Fruit fly (Drosophila melanogaster): ENCODE results near the gene PMCA.

Gene PMCA

DNA sequence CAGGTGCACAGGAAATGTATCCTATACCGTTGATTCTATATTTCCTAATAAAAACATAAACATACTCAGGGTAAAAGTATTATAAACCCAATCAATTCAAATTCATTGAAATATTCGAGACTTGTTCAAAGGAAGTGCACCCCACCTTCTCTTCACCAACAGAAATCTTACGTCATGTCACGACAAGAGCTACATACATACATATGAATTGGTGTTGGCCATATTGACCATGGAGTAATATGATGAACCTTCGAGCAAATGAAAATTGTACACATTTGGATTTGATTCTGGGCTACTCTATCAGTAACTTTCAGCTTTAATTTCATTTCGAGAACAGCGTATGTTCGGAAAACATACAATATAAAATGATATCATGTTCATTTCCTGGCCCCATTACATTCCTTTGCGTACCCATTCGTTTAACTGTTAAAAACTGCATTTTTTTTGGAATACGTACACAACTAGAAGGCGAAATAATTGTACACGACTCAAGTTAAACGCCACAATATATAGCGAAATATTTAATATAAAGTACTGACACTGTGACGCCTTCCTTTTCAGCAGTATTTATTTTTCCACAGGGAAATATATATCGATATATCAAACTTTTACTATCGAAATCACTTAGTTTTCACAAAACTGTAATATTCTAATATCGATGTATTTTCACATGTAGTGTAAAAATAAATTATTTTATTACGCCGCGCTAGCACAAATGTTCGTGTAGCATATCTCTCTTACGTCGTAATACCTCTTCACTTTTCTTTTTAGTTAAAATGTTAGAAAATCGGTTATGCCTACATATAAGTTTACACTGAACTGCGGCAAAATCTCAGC, at the start of gene PMCA:
Gene PMCA, minus strand, starts transcription at position 825 of the 837 bp plus-strand sequence.
- TF ChIP-seq CG5180 (GFP tag; optimal IDR thresholded peaks at IDR 0.05) = no peak
- TF ChIP-seq cg (GFP tag; optimal IDR thresholded peaks at IDR 0.05) = no peak
- peak; percentile 55 for TF ChIP-seq sens (GFP tag)
- TF ChIP-seq CG11696 (GFP tag; IDR thresholded peaks at IDR 0.05) = no peak
- peak; percentile 67 for TF ChIP-seq hbn (GFP tag; IDR thresholded peaks at IDR 0.05; ENCODE audit: partially characterized antibody)
- peak in 1 of 2 experiments; percentile 99 for TF ChIP-seq Pdp1 (GFP tag; optimal IDR thresholded peaks at IDR 0.05)
- TF ChIP-seq emc (GFP tag; optimal IDR thresholded peaks at IDR 0.05) = no peak
- no peak for TF ChIP-seq fru (optimal IDR thresholded peaks at IDR 0.05)
- peak; percentile 86 for TF ChIP-seq BEAF-32 (GFP tag; optimal IDR thresholded peaks at IDR 0.05)
- TF ChIP-seq gt (GFP tag; IDR thresholded peaks at IDR 0.05) = no peak
- no peak for TF ChIP-seq nmo (GFP tag; optimal IDR thresholded peaks at IDR 0.05)
- no peak for TF ChIP-seq grau (tag; optimal IDR thresholded peaks at IDR 0.05)
- no peak for TF ChIP-seq seq (GFP tag; IDR thresholded peaks at IDR 0.05)
- TF ChIP-seq crp (GFP tag; optimal IDR thresholded peaks at IDR 0.05) = peak in 1 of 2 experiments; percentile 39
- no peak for TF ChIP-seq TFAM (GFP tag; optimal IDR thresholded peaks at IDR 0.05)
- TF ChIP-seq Side (GFP tag; optimal IDR thresholded peaks at IDR 0.05) = no peak
- TF ChIP-seq E2f2 (GFP tag; IDR thresholded peaks at IDR 0.05) = peak; percentile 39; the same call in 1 of the 2 replicates
- no peak for TF ChIP-seq ac (GFP tag; optimal IDR thresholded peaks at IDR 0.05)
- TF ChIP-seq CG15479 (GFP tag; optimal IDR thresholded peaks at IDR 0.05) = peak; percentile 73
- TF ChIP-seq CG6654 (GFP tag; optimal IDR thresholded peaks at IDR 0.05) = no peak
- TF ChIP-seq CG15011 (GFP tag; optimal IDR thresholded peaks at IDR 0.05) = no peak
- no peak for TF ChIP-seq CG7372 (GFP tag; IDR thresholded peaks at IDR 0.05)
- TF ChIP-seq E2f1 (GFP tag; IDR thresholded peaks at IDR 0.05) = no peak
- TF ChIP-seq CG18476 (GFP tag; optimal IDR thresholded peaks at IDR 0.05) = no peak
- peak; percentile 69 for TF ChIP-seq Med (GFP tag)
- TF ChIP-seq eyg (GFP tag; optimal IDR thresholded peaks at IDR 0.05) = no peak
- no peak for TF ChIP-seq CG16863 (GFP tag; optimal IDR thresholded peaks at IDR 0.05)
- no peak for TF ChIP-seq CG2678 (tag; optimal IDR thresholded peaks at IDR 0.05)
- no peak for TF ChIP-seq abd-A (tag; optimal IDR thresholded peaks at IDR 0.05)
- TF ChIP-seq aop (GFP tag; IDR thresholded peaks at IDR 0.05) = no peak
- TF ChIP-seq MESR4 (GFP tag; optimal IDR thresholded peaks at IDR 0.05) = peak; percentile 92
- peak; percentile 55; the same call in 1 of the 2 replicates for TF ChIP-seq CG1024 (GFP tag; IDR thresholded peaks at IDR 0.05)
- TF ChIP-seq corto (GFP tag; optimal IDR thresholded peaks at IDR 0.05) = no peak
- TF ChIP-seq ap (GFP tag; IDR thresholded peaks at IDR 0.05) = no peak
- TF ChIP-seq Jarid2 (GFP tag; optimal IDR thresholded peaks at IDR 0.05) = no peak
- no peak for TF ChIP-seq CG3838 (GFP tag; optimal IDR thresholded peaks at IDR 0.05)
- no peak for TF ChIP-seq CG14667 (GFP tag; IDR thresholded peaks at IDR 0.05)
- no peak for TF ChIP-seq Opbp (GFP tag; IDR thresholded peaks at IDR 0.05; ENCODE audit: partially characterized antibody)
- no peak for TF ChIP-seq ttk (GFP tag; IDR thresholded peaks at IDR 0.05)
- TF ChIP-seq jumu (GFP tag; optimal IDR thresholded peaks at IDR 0.05) = no peak
- no peak for TF ChIP-seq so (GFP tag; IDR thresholded peaks at IDR 0.05)
- no peak for TF ChIP-seq tio (GFP tag; optimal IDR thresholded peaks at IDR 0.05)
- no peak for TF ChIP-seq CG15696 (tag; optimal IDR thresholded peaks at IDR 0.05)
- no peak for TF ChIP-seq ftz-f1 (GFP tag; optimal IDR thresholded peaks at IDR 0.05)
- TF ChIP-seq CG31365 (tag; optimal IDR thresholded peaks at IDR 0.05) = no peak
- no peak for TF ChIP-seq zen (tag; optimal IDR thresholded peaks at IDR 0.05)
- no peak for TF ChIP-seq CG4360 (GFP tag; IDR thresholded peaks at IDR 0.05)
- TF ChIP-seq CG31441 (GFP tag; IDR thresholded peaks at IDR 0.05) = no peak
- TF ChIP-seq CG8089 (GFP tag; optimal IDR thresholded peaks at IDR 0.05) = no peak
- no peak for TF ChIP-seq Spps (tag; optimal IDR thresholded peaks at IDR 0.05)

Data from whole organism, embryonic.